Fruit fly (Drosophila melanogaster): ENCODE data around the gene Gapdh2.

DNA sequence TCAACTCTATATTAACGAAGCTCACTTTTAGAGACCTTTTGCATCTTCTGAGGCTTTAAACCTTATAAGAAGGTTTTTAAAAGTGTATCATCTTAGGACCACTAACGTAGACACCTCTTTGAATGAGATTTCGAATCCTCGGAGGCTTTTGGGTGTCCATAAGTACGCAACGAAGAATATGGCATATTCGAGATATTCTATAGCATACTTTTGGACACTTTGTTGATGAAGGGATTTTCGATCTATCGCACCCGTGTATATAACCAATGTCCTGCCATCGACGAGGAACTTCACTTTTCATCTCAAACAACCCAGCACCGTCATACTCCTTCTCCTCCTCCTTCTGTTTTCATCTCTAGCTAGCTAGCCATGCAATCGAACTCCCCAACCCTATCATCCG is 45.6 kb upstream of the Gapdh2 start:
- no peak for TF ChIP-seq CG8478 (optimal IDR thresholded peaks at IDR 0.05)
- no peak for TF ChIP-seq psq (optimal IDR thresholded peaks at IDR 0.05)

All from whole organism.